Worm (Caenorhabditis elegans): ENCODE measurements around the gene sra-8.

sra-8 gene

ce11 chrII:9516836-9517235 lies 20.7 kb upstream of the sra-8 start, which contains the start of gene gcy-1:
TSS of gene gcy-1 (minus strand) at chrII:9516936.
- TF ChIP-seq ztf-23 (GFP tag; IDR thresholded peaks at IDR 0.05) (no peak), tab-1 (GFP tag; IDR thresholded peaks at IDR 0.05) (no peak), ref-1 (GFP tag; conservative IDR thresholded peaks at IDR 0.05) (no peak)

DNA sequence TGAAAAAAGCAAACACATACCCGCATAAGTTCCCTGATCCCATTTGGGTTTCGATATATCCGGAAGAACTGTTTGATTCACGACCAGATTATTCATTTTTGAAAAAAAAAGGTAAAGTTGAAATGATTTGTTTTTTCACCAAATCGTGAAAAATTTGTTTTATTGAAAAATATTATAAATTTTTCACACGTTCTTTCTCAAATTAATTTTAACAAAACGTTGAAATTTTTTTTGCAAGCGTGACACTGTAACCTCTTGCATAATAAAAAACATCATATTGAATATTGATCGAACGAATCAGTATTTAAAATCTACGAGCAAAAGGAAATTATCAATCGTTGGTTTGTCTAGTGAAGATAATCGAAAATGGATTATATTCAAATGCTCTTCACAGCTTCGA lies 18.7 kb upstream of the sra-8 start, which contains the start of the genes sfxn-1.1 and AH6.3:
Gene sfxn-1.1, minus strand, starts transcription at position 101 of the 400 bp plus-strand sequence.
Gene AH6.3, plus strand, starts transcription at position 275 of the 400 bp plus-strand sequence.
- no peak for TF ChIP-seq tab-1 (GFP tag; IDR thresholded peaks at IDR 0.05)
- no peak for TF ChIP-seq ztf-29 (GFP tag; IDR thresholded peaks at IDR 0.05)
- TF ChIP-seq med-1 (GFP tag; optimal IDR thresholded peaks at IDR 0.05; ENCODE audit: insufficient read depth), result no peak
- no peak for TF ChIP-seq ref-1 (GFP tag; conservative IDR thresholded peaks at IDR 0.05)

DNA sequence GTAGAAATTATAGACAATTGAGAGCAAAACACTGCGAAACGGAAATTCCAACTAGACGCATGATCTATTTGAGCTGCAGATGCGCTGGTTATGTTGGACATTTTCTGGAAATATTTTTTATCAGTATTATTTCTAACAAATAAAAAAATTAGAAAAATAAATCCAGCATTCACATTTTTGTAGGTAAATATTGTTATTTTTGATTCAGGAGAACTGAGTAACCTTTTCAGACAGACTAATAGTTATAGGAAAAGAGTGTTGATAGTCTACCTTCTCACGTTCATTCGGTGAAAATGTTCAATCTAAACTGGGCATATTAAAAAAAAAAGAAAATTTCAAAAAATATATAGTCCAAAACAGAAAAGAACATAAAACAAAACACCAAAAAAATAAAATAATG lies 16.0 kb upstream of the sra-8 start, which contains the start of gene sra-1:
Gene sra-1, minus strand, starts transcription at position 101 of the 400 bp plus-strand sequence.
- TF ChIP-seq ztf-29 (GFP tag; IDR thresholded peaks at IDR 0.05) (no peak), T22C8.4 (GFP tag; IDR thresholded peaks at IDR 0.05) (no peak), med-1 (GFP tag; optimal IDR thresholded peaks at IDR 0.05; ENCODE audit: insufficient read depth) (no peak), klf-2 (GFP tag; conservative IDR thresholded peaks at IDR 0.05) (no peak), ztf-23 (GFP tag; IDR thresholded peaks at IDR 0.05) (no peak), cog-1 (tag; optimal IDR thresholded peaks at IDR 0.05) (no peak), flt-1 (GFP tag; IDR thresholded peaks at IDR 0.05) (no peak), tab-1 (GFP tag; IDR thresholded peaks at IDR 0.05) (no peak), ref-1 (GFP tag; conservative IDR thresholded peaks at IDR 0.05) (no peak)

DNA sequence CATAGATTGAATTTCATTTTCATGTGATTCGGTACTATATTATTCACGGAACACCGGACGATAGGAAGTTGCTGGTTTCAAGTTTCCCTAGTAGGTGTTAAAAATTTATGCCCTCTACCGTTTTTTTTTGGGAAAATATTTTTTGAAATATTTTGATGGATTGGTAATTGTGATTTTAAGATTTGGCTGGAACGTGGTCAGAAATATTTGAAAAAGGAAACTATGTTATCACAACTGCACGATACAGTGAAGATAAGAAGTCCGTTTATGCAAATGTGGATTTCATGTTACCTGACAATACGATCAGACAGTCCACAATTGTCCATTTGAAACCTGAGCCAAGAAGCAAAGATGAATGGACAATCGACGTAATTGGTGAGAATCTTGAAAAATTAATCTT lies 14.5 kb upstream of the sra-8 start, which contains the start of gene AH6.17:
Gene AH6.17, plus strand, starts transcription at position 185 of the 400 bp plus-strand sequence.
- TF ChIP-seq flt-1 (GFP tag; IDR thresholded peaks at IDR 0.05), result no peak
- TF ChIP-seq T22C8.4 (GFP tag; IDR thresholded peaks at IDR 0.05), result no peak
- TF ChIP-seq klf-2 (GFP tag; conservative IDR thresholded peaks at IDR 0.05), result no peak
- no peak for TF ChIP-seq ztf-29 (GFP tag; IDR thresholded peaks at IDR 0.05)
- TF ChIP-seq med-1 (GFP tag; optimal IDR thresholded peaks at IDR 0.05; ENCODE audit: insufficient read depth), result no peak
- TF ChIP-seq cog-1 (tag; optimal IDR thresholded peaks at IDR 0.05), result no peak
- no peak for TF ChIP-seq ztf-23 (GFP tag; IDR thresholded peaks at IDR 0.05)

DNA sequence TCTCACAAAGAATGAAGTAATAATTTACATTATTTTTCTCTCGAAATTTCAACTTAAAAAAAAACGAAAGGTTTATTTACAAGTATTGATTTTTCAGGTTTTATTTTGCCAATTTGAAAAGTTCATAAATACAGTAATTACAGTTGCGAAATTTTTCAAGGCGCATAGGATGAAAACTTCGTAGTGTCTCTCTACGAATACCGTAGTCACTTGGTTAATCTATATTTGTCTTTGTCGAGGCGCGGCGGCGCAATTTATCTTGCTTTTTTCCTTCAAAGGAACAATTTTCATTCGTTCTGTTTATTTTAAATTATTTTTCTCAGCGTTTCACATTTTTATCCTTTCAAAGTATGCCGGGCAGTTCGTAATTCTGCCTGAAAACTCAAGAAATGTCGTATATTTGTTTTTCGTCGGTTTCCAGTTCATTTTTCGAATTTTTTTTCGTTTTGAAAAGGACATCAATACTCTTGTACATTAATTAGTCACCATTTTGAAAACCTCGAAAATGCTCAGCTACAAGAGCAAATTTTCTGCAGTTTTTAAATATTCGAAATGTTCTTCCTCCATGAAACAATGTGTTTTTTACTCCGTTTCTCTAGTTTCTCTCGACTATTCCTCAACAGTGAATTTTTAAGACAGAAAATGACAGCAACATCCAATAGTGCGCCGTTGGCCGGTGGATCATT lies 13.8 kb upstream of the sra-8 start, which contains the start of gene mex-6:
Gene mex-6, plus strand, starts transcription at position 636 of the 686 bp plus-strand sequence.
- TF ChIP-seq ref-1 (GFP tag; conservative IDR thresholded peaks at IDR 0.05) (no peak), ztf-23 (GFP tag; IDR thresholded peaks at IDR 0.05) (no peak), flt-1 (GFP tag; IDR thresholded peaks at IDR 0.05) (no peak), cog-1 (tag; optimal IDR thresholded peaks at IDR 0.05) (no peak), ztf-29 (GFP tag; IDR thresholded peaks at IDR 0.05) (no peak), tab-1 (GFP tag; IDR thresholded peaks at IDR 0.05) (no peak), T22C8.4 (GFP tag; IDR thresholded peaks at IDR 0.05) (no peak), med-1 (GFP tag; optimal IDR thresholded peaks at IDR 0.05; ENCODE audit: insufficient read depth) (no peak), klf-2 (GFP tag; conservative IDR thresholded peaks at IDR 0.05) (no peak)

DNA sequence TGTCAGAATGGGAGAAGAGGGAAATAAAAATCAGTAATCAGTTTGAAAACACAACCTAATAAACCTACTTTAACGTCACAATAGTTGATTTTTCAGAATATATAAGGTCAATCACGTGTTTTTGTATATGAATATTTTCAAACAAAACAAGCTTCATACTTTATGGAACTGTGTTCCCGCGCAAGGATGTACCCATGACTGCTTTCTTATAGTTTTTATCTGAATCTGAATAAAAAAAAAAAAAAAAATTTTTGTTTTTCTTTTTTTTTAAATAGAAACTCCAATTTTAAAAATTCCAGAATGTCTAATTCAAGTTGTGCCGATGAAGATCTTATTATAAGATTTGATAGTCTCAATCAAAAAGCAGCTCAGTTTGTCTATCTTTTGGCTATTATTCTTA lies 9.0 kb upstream of the sra-8 start, which contains the start of gene sra-2:
Gene sra-2, plus strand, starts transcription at position 301 of the 400 bp plus-strand sequence.
- TF ChIP-seq ztf-29 (GFP tag; IDR thresholded peaks at IDR 0.05) (no peak), tab-1 (GFP tag; IDR thresholded peaks at IDR 0.05) (no peak), med-1 (GFP tag; optimal IDR thresholded peaks at IDR 0.05; ENCODE audit: insufficient read depth) (no peak)

DNA sequence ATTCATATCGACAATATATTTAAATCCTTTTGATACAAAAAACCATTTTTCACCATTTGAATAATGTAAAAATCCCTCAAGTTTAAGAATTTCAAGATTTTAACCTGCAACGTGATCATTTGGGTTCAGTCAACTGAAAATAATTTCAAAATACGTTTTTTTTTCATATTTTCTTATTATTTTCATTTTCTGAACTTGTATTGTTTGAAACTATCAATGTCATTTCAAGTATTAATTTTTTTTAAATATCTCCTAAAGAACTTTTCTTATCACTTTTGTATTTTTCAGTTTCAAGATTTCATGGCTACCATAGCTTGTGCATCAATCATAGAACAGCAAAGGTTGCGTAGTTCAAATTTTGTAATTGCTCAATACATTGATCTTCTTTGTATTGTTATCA lies 5.5 kb upstream of the sra-8 start, which contains the start of gene sra-9:
Gene sra-9, plus strand, starts transcription at position 301 of the 400 bp plus-strand sequence.
- TF ChIP-seq klf-2 (GFP tag; conservative IDR thresholded peaks at IDR 0.05) (no peak), tab-1 (GFP tag; IDR thresholded peaks at IDR 0.05) (no peak), cog-1 (tag; optimal IDR thresholded peaks at IDR 0.05) (no peak), med-1 (GFP tag; optimal IDR thresholded peaks at IDR 0.05; ENCODE audit: insufficient read depth) (no peak), ref-1 (GFP tag; conservative IDR thresholded peaks at IDR 0.05) (no peak), ztf-23 (GFP tag; IDR thresholded peaks at IDR 0.05) (no peak), flt-1 (GFP tag; IDR thresholded peaks at IDR 0.05) (no peak), ztf-29 (GFP tag; IDR thresholded peaks at IDR 0.05) (no peak), T22C8.4 (GFP tag; IDR thresholded peaks at IDR 0.05) (no peak)

DNA sequence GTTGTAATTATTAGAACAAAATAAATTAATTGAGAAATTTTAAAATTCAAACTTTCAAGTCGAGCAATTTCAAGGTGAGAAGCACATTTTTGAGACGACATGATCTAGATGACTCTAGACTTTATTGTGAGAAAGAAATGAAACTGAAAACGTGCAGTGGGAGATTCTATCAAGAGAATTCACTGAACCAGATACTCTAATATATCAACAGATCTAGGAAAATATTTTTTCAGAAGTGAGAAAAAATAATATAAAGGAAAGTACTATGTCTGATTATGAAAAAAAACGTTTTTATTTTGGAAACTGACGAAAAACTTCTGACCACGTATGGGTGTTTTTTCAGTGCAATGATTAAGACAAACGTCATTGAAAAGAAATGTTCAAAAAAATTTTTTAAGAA lies 3.2 kb downstream of the sra-8 start, which contains the start of gene sra-3:
Gene sra-3, minus strand, starts transcription at position 101 of the 400 bp plus-strand sequence.
- TF ChIP-seq flt-1 (GFP tag; IDR thresholded peaks at IDR 0.05) (no peak), klf-2 (GFP tag; conservative IDR thresholded peaks at IDR 0.05) (no peak), ztf-29 (GFP tag; IDR thresholded peaks at IDR 0.05) (no peak), T22C8.4 (GFP tag; IDR thresholded peaks at IDR 0.05) (no peak), tab-1 (GFP tag; IDR thresholded peaks at IDR 0.05) (no peak), med-1 (GFP tag; optimal IDR thresholded peaks at IDR 0.05; ENCODE audit: insufficient read depth) (no peak), ref-1 (GFP tag; conservative IDR thresholded peaks at IDR 0.05) (no peak)

ce11 chrII:9542785-9543184 lies 5.3 kb downstream of the sra-8 start, which contains the start of gene sra-4:
TSS of gene sra-4 (minus strand) at chrII:9542885.
- no peak for TF ChIP-seq tab-1 (GFP tag; IDR thresholded peaks at IDR 0.05)

DNA sequence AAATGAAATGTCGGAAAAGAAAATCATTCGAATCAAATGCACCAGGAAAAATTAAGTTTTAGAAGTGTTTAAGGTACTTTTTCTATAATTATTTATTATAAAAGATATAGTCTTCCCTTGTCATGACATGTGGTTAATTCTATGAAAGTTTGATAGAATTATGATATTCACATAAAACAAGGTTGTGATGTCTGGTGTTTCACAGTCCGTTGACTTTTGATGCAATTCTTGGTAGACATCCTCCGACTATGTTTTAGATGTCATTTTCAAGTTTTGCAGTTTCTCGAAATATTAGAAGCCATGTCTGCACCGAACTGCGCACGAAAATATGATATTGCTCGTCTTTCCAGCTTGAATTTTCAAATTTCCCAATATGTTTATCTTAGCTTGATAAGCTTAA lies 6.9 kb downstream of the sra-8 start, which contains the start of gene sra-7:
Gene sra-7, plus strand, starts transcription at position 301 of the 400 bp plus-strand sequence.
- no peak for TF ChIP-seq ztf-29 (GFP tag; IDR thresholded peaks at IDR 0.05)
- TF ChIP-seq tab-1 (GFP tag; IDR thresholded peaks at IDR 0.05), result no peak
- TF ChIP-seq cog-1 (tag; optimal IDR thresholded peaks at IDR 0.05), result no peak
- no peak for TF ChIP-seq med-1 (GFP tag; optimal IDR thresholded peaks at IDR 0.05; ENCODE audit: insufficient read depth)
- no peak for TF ChIP-seq flt-1 (GFP tag; IDR thresholded peaks at IDR 0.05)
- TF ChIP-seq ref-1 (GFP tag; conservative IDR thresholded peaks at IDR 0.05), result no peak
- no peak for TF ChIP-seq T22C8.4 (GFP tag; IDR thresholded peaks at IDR 0.05)
- TF ChIP-seq ztf-23 (GFP tag; IDR thresholded peaks at IDR 0.05), result no peak
- TF ChIP-seq klf-2 (GFP tag; conservative IDR thresholded peaks at IDR 0.05), result no peak
